Worm (Caenorhabditis elegans): Measurements from ENCODE around the gene fbxb-116.

The fbxb-116 gene

ce11 chrV:19205450-19205849 lies 28.1 kb upstream of the fbxb-116 start (continued):
- TF ChIP-seq attf-4 (tag; optimal IDR thresholded peaks at IDR 0.05) (no peak), rbr-2 (tag; optimal IDR thresholded peaks at IDR 0.05) (no peak), madf-9 (GFP tag; conservative IDR thresholded peaks at IDR 0.05) (no peak), mdt-29 (GFP tag; IDR thresholded peaks at IDR 0.05) (no peak), R02D3.7 (tag; optimal IDR thresholded peaks at IDR 0.05) (no peak), ces-1 (GFP tag; optimal IDR thresholded peaks at IDR 0.05) (no peak), dmd-6 (GFP tag; IDR thresholded peaks at IDR 0.05) (peak; percentile 88), spr-3 (GFP tag; optimal IDR thresholded peaks at IDR 0.05) (no peak), T20F7.1 (GFP tag; optimal IDR thresholded peaks at IDR 0.05) (no peak), nhr-77 (tag; optimal IDR thresholded peaks at IDR 0.05) (peak; percentile 32), mes-2 (tag; optimal IDR thresholded peaks at IDR 0.05; ENCODE audit: poor library complexity, severe bottlenecking) (peak; percentile 35), D1046.2 (GFP tag; IDR thresholded peaks at IDR 0.05) (no peak), madf-5 (GFP tag; IDR thresholded peaks at IDR 0.05) (no peak), mxl-3 (GFP tag; optimal IDR thresholded peaks at IDR 0.05) (peak; percentile 49), ceh-28 (tag; optimal IDR thresholded peaks at IDR 0.05) (no peak), daf-16 (GFP tag; optimal IDR thresholded peaks at IDR 0.05) (no peak), daf-16 (tag; optimal IDR thresholded peaks at IDR 0.05) (peak; percentile 74), saeg-2 (GFP tag; IDR thresholded peaks at IDR 0.05) (no peak), lin-39 (tag; optimal IDR thresholded peaks at IDR 0.05) (no peak), F44E2.7 (GFP tag; IDR thresholded peaks at IDR 0.05) (no peak), F26F4.8 (GFP tag; conservative IDR thresholded peaks at IDR 0.05) (no peak), lim-7 (GFP tag; IDR thresholded peaks at IDR 0.05) (no peak), tag-97 (GFP tag; IDR thresholded peaks at IDR 0.05) (no peak), pha-4 (GFP tag; IDR thresholded peaks at IDR 0.05) (no peak), pha-4 (tag; optimal IDR thresholded peaks at IDR 0.05) (no peak), ZK546.5 (tag; optimal IDR thresholded peaks at IDR 0.05) (no peak), mep-1 (tag; optimal IDR thresholded peaks at IDR 0.05) (peak; percentile 6), hlh-11 (tag; optimal IDR thresholded peaks at IDR 0.05) (peak; percentile 87), zfp-2 (tag; optimal IDR thresholded peaks at IDR 0.05) (no peak), nhr-48 (tag; optimal IDR thresholded peaks at IDR 0.05) (no peak), dve-1 (tag; optimal IDR thresholded peaks at IDR 0.05; ENCODE audit: insufficient read depth) (peak; percentile 72), mdl-1 (tag; optimal IDR thresholded peaks at IDR 0.05) (peak in 1 of 2 experiments; percentile 65), daf-19 (GFP tag; conservative IDR thresholded peaks at IDR 0.05) (no peak), nhr-76 (tag; optimal IDR thresholded peaks at IDR 0.05) (no peak), lin-1 (GFP tag; IDR thresholded peaks at IDR 0.05) (0 out of 2 replicates have a peak, but pooled peaks have one; percentile 54), F10B5.3 (tag; optimal IDR thresholded peaks at IDR 0.05) (no peak), ceh-44 (GFP tag; IDR thresholded peaks at IDR 0.05) (no peak), cey-2 (tag; optimal IDR thresholded peaks at IDR 0.05; ENCODE audit: borderline replicate concordance, insufficient read depth) (no peak), nhr-10 (tag; optimal IDR thresholded peaks at IDR 0.05) (no peak), ztf-7 (tag; optimal IDR thresholded peaks at IDR 0.05) (no peak), nhr-237 (tag; optimal IDR thresholded peaks at IDR 0.05) (no peak), pqm-1 (tag; optimal IDR thresholded peaks at IDR 0.05) (peak; percentile 22), lir-3 (tag; optimal IDR thresholded peaks at IDR 0.05) (no peak), nhr-6 (tag; optimal IDR thresholded peaks at IDR 0.05) (no peak), daf-8 (GFP tag; IDR thresholded peaks at IDR 0.05) (no peak), hif-1 (tag; optimal IDR thresholded peaks at IDR 0.05) (peak in 1 of 2 experiments; percentile 2), lin-29 (GFP tag; IDR thresholded peaks at IDR 0.05) (no peak), F49E8.2 (tag; optimal IDR thresholded peaks at IDR 0.05; ENCODE audit: borderline replicate concordance) (no peak), egl-43 (GFP tag; IDR thresholded peaks at IDR 0.05) (no peak), gei-8 (GFP tag; optimal IDR thresholded peaks at IDR 0.05) (no peak), zfp-3 (GFP tag; conservative IDR thresholded peaks at IDR 0.05) (no peak), skn-1 (tag; optimal IDR thresholded peaks at IDR 0.05) (no peak), nhr-42 (GFP tag; IDR thresholded peaks at IDR 0.05) (no peak)
